Fruit fly (Drosophila melanogaster) whole organism, embryonic: ENCODE measurements around the gene CG4297.

Experiments
- ATbp ChIP-seq: fragments of 200-800 bp; sonication (Bioruptor generic); optimal IDR thresholded peaks from 2 replicates; lab custom pipeline; 2017; ENCODE audit warnings: missing biosample characterization, mild to moderate bottlenecking, missing genetic modification characterization, missing genetic modification reagents
- Ada2b ChIP-seq: fragments of 200-800 bp; sonication (Bioruptor generic); IDR thresholded peaks from 2 replicates; pipeline ENCODE4 v1.3.6; 2022; ENCODE audit warnings: missing biosample characterization, missing genetic modification characterization
- B-H1 ChIP-seq: fragments of 200-800 bp; sonication (Bioruptor generic); IDR thresholded peaks from 3 replicates; pipeline ENCODE4 v1.3.6; 2022; ENCODE audit warnings: missing biosample characterization, missing genetic modification characterization
- CG10274 ChIP-seq: fragments of 200-800 bp; sonication (Bioruptor generic); optimal IDR thresholded peaks from 3 replicates; lab custom pipeline; 2017; ENCODE audit warnings: missing biosample characterization, mild to moderate bottlenecking, missing genetic modification characterization
- CG10565 ChIP-seq: fragments of 200-800 bp; sonication (Bioruptor generic); optimal IDR thresholded peaks from 3 replicates; lab custom pipeline; 2016; ENCODE audit warnings: missing biosample characterization, mild to moderate bottlenecking, missing genetic modification characterization
- CG10959 ChIP-seq: fragments of 200-800 bp; sonication (Bioruptor generic); IDR thresholded peaks from 2 replicates; pipeline ENCODE4 v1.3.6; 2022; ENCODE audit warnings: missing biosample characterization, missing genetic modification characterization
- CG13296 ChIP-seq: fragments of 200-800 bp; sonication (Bioruptor generic); optimal IDR thresholded peaks from 3 replicates; lab custom pipeline; 2018; ENCODE audit warnings: missing biosample characterization, mild to moderate bottlenecking, missing genetic modification characterization
- CG16815 ChIP-seq: fragments of 200-800 bp; sonication (Bioruptor generic); optimal IDR thresholded peaks from 3 replicates; lab custom pipeline; 2017; ENCODE audit warnings: missing biosample characterization, mild to moderate bottlenecking, missing genetic modification characterization
- CG17186 ChIP-seq: fragments of 200-800 bp; sonication (Bioruptor generic); optimal IDR thresholded peaks from 3 replicates; lab custom pipeline; 2017; ENCODE audit warnings: missing biosample characterization, missing genetic modification reagents, missing genetic modification characterization
- CG17361 ChIP-seq: fragments of 200-800 bp; sonication (Bioruptor generic); IDR thresholded peaks from 3 replicates; pipeline ENCODE4 v1.3.6; 2022; ENCODE audit warnings: missing biosample characterization, missing genetic modification characterization
- CG17912 ChIP-seq: fragments of 200-800 bp; sonication (Bioruptor generic); optimal IDR thresholded peaks from 2 replicates; lab custom pipeline; 2018; ENCODE audit warnings: missing biosample characterization, mild to moderate bottlenecking, missing genetic modification characterization
- CG2120 ChIP-seq: fragments of 200-800 bp; sonication (Bioruptor generic); optimal IDR thresholded peaks from 3 replicates; lab custom pipeline; 2016; ENCODE audit warnings: missing biosample characterization, missing genetic modification characterization
- CG2129 ChIP-seq: fragments of 200-800 bp; sonication (Bioruptor generic); IDR thresholded peaks from 2 replicates; pipeline ENCODE4 v1.3.6; 2022; ENCODE audit warnings: missing biosample characterization, missing genetic modification characterization; ENCODE audit not compliant: partially characterized antibody
- CG2875 ChIP-seq: fragments of 200-800 bp; sonication (Bioruptor generic); optimal IDR thresholded peaks from 2 replicates; lab custom pipeline; 2017; ENCODE audit warnings: missing biosample characterization, mild to moderate bottlenecking, missing genetic modification characterization, missing genetic modification reagents
- CG31224 ChIP-seq: fragments of 200-800 bp; sonication (Bioruptor generic); IDR thresholded peaks from 2 replicates; pipeline ENCODE4 v1.3.6; 2022; ENCODE audit warnings: missing biosample characterization, missing genetic modification characterization
- CG31388 ChIP-seq: fragments of 200-800 bp; sonication (Bioruptor generic); optimal IDR thresholded peaks from 2 replicates; lab custom pipeline; 2016; ENCODE audit warnings: missing biosample characterization, missing genetic modification characterization
- CG32772 ChIP-seq: fragments of 200-800 bp; sonication (Bioruptor generic); IDR thresholded peaks from 2 replicates; pipeline ENCODE4 v1.3.6; 2022; ENCODE audit warnings: missing biosample characterization, missing genetic modification characterization
- CG3847 ChIP-seq: fragments of 200-800 bp; sonication (Bioruptor generic); IDR thresholded peaks from 2 replicates; pipeline ENCODE4 v1.3.6; 2022; ENCODE audit warnings: missing biosample characterization, missing genetic modification characterization
- CG5245 ChIP-seq: fragments of 200-800 bp; sonication (Bioruptor generic); optimal IDR thresholded peaks from 3 replicates; lab custom pipeline; 2016; ENCODE audit warnings: missing biosample characterization, missing genetic modification characterization
- CG7963 ChIP-seq: fragments of 200-800 bp; sonication (Bioruptor generic); IDR thresholded peaks from 3 replicates; pipeline ENCODE4 v1.3.6; 2022; ENCODE audit warnings: missing biosample characterization, missing genetic modification characterization; ENCODE audit not compliant: partially characterized antibody
- CG8388 ChIP-seq: fragments of 200-800 bp; sonication (Bioruptor generic); optimal IDR thresholded peaks from 2 replicates; lab custom pipeline; 2019; ENCODE audit warnings: missing biosample characterization, mild to moderate bottlenecking, missing genetic modification characterization, moderate library complexity
- Dbx ChIP-seq: fragments of 200-800 bp; sonication (Bioruptor generic); IDR thresholded peaks from 3 replicates; pipeline ENCODE4 v1.3.6; 2022; ENCODE audit warnings: missing biosample characterization, missing genetic modification characterization
- Ets97D ChIP-seq: fragments of 200-800 bp; sonication (Bioruptor generic); optimal IDR thresholded peaks from 3 replicates; lab custom pipeline; 2016; ENCODE audit warnings: missing biosample characterization, missing genetic modification characterization
- HmgD ChIP-seq: fragments of 200-800 bp; sonication (Bioruptor generic); optimal IDR thresholded peaks from 3 replicates; lab custom pipeline; 2016; ENCODE audit warnings: missing biosample characterization, missing genetic modification characterization
- MTF-1 ChIP-seq: fragments of 200-800 bp; sonication (Bioruptor generic); optimal IDR thresholded peaks from 2 replicates; lab custom pipeline; 2018; ENCODE audit warnings: missing biosample characterization, mild to moderate bottlenecking, missing genetic modification characterization, borderline replicate concordance
- Mes4 ChIP-seq: fragments of 200-800 bp; sonication (Bioruptor generic); optimal IDR thresholded peaks from 2 replicates; lab custom pipeline; 2016; ENCODE audit warnings: missing biosample characterization, missing genetic modification characterization
- Ravus ChIP-seq: fragments of 200-800 bp; sonication (Bioruptor generic); IDR thresholded peaks from 2 replicates; pipeline ENCODE4 v1.3.6; 2022; ENCODE audit warnings: missing biosample characterization, missing genetic modification characterization
- Rx ChIP-seq: fragments of 200-800 bp; sonication (Bioruptor generic); IDR thresholded peaks from 2 replicates; pipeline ENCODE4 v1.3.6; 2022; ENCODE audit warnings: missing biosample characterization, missing genetic modification characterization
- ap ChIP-seq: fragments of 200-800 bp; sonication (Bioruptor generic); IDR thresholded peaks from 2 replicates; pipeline ENCODE4 v1.3.6; 2022; ENCODE audit warnings: missing biosample characterization, missing genetic modification characterization
- br ChIP-seq: fragments of >200 bp; optimal IDR thresholded peaks from 2 replicates; lab custom pipeline; 2017
- cas ChIP-seq: fragments of 200-800 bp; sonication (Bioruptor generic); IDR thresholded peaks from 2 replicates; pipeline ENCODE4 v1.3.6; 2022; ENCODE audit warnings: missing biosample characterization, missing genetic modification characterization
- cg ChIP-seq: fragments of 200-800 bp; sonication (Bioruptor generic); optimal IDR thresholded peaks from 3 replicates; lab custom pipeline; 2019; ENCODE audit warnings: missing biosample characterization, mild to moderate bottlenecking, missing genetic modification characterization, moderate library complexity
- dati ChIP-seq: fragments of 200-800 bp; sonication (Bioruptor generic); IDR thresholded peaks from 2 replicates; pipeline ENCODE4 v1.3.6; 2022; ENCODE audit warnings: missing biosample characterization, missing genetic modification characterization
- eyg ChIP-seq: fragments of 200-800 bp; sonication (Bioruptor generic); optimal IDR thresholded peaks from 3 replicates; lab custom pipeline; 2016; ENCODE audit warnings: missing biosample characterization, missing genetic modification characterization
- fd102C ChIP-seq: fragments of 200-800 bp; sonication (Bioruptor generic); optimal IDR thresholded peaks from 2 replicates; lab custom pipeline; 2018; ENCODE audit warnings: missing biosample characterization, mild to moderate bottlenecking, missing genetic modification characterization, moderate library complexity
- fu2 ChIP-seq: fragments of 200-800 bp; sonication (Bioruptor generic); optimal IDR thresholded peaks from 2 replicates; lab custom pipeline; 2016; ENCODE audit warnings: missing biosample characterization, missing genetic modification characterization
- her ChIP-seq: fragments of 200-800 bp; sonication (Bioruptor generic); optimal IDR thresholded peaks from 2 replicates; lab custom pipeline; 2016; ENCODE audit warnings: missing biosample characterization, missing genetic modification characterization
- hkb ChIP-seq, 2 experiments: fragments of 200-800 bp in 1 of 2; fragments of >200 bp in 1 of 2; sonication (Bioruptor generic) in 1 of 2; IDR thresholded peaks in 1 of 2; optimal IDR thresholded peaks in 1 of 2; 2 replicates each; pipeline versions ENCODE4 v1.3.6 to Lab custom; 2017 to 2022; ENCODE audit warnings: missing biosample characterization in 1 of 2, missing genetic modification characterization in 1 of 2
- klu ChIP-seq: fragments of 200-800 bp; sonication (Bioruptor generic); IDR thresholded peaks from 2 replicates; pipeline ENCODE4 v1.3.6; 2022; ENCODE audit warnings: missing biosample characterization, missing genetic modification characterization
- kni ChIP-seq: fragments of 200-800 bp; sonication (Bioruptor generic); optimal IDR thresholded peaks from 3 replicates; lab custom pipeline; 2017; ENCODE audit warnings: mild to moderate bottlenecking, missing biosample characterization, missing genetic modification reagents, missing genetic modification characterization
- lbe ChIP-seq: fragments of 200-800 bp; sonication (Bioruptor generic); optimal IDR thresholded peaks from 2 replicates; lab custom pipeline; 2016; ENCODE audit warnings: missing biosample characterization, mild to moderate bottlenecking, missing genetic modification characterization
- nmo ChIP-seq: fragments of 200-800 bp; sonication (Bioruptor generic); optimal IDR thresholded peaks from 2 replicates; lab custom pipeline; 2018; ENCODE audit warnings: missing biosample characterization, mild to moderate bottlenecking, missing genetic modification characterization, moderate library complexity
- pum ChIP-seq: fragments of 200-800 bp; sonication (Bioruptor generic); optimal IDR thresholded peaks from 2 replicates; lab custom pipeline; 2016; ENCODE audit warnings: missing biosample characterization, missing genetic modification characterization
- shn ChIP-seq: fragments of 200-800 bp; sonication (Bioruptor generic); optimal IDR thresholded peaks from 3 replicates; lab custom pipeline; 2016; ENCODE audit warnings: missing biosample characterization, missing genetic modification characterization
- sisA ChIP-seq: fragments of 200-800 bp; sonication (Bioruptor generic); IDR thresholded peaks from 2 replicates; pipeline ENCODE4 v1.3.6; 2022; ENCODE audit warnings: missing biosample characterization, missing genetic modification characterization
- slou ChIP-seq: fragments of 200-800 bp; sonication (Bioruptor generic); optimal IDR thresholded peaks from 3 replicates; lab custom pipeline; 2016; ENCODE audit warnings: missing biosample characterization, missing genetic modification characterization
- ssp ChIP-seq: fragments of 200-800 bp; sonication (Bioruptor generic); IDR thresholded peaks from 2 replicates; pipeline ENCODE4 v1.3.6; 2022; ENCODE audit warnings: missing biosample characterization, missing genetic modification characterization
- tgo ChIP-seq: fragments of 200-800 bp; sonication (Bioruptor generic); IDR thresholded peaks from 3 replicates; pipeline ENCODE4 v1.3.6; 2022; ENCODE audit warnings: missing biosample characterization, missing genetic modification characterization
- tup ChIP-seq: fragments of 200-800 bp; sonication (Bioruptor generic); optimal IDR thresholded peaks from 2 replicates; lab custom pipeline; 2016; ENCODE audit warnings: missing biosample characterization, mild to moderate bottlenecking, missing genetic modification characterization, moderate library complexity
- vnd ChIP-seq: fragments of 200-800 bp; sonication (Bioruptor generic); IDR thresholded peaks from 3 replicates; pipeline ENCODE4 v1.3.6; 2022; ENCODE audit warnings: missing biosample characterization, missing genetic modification characterization; ENCODE audit not compliant: partially characterized antibody

CG4297 gene

DNA sequence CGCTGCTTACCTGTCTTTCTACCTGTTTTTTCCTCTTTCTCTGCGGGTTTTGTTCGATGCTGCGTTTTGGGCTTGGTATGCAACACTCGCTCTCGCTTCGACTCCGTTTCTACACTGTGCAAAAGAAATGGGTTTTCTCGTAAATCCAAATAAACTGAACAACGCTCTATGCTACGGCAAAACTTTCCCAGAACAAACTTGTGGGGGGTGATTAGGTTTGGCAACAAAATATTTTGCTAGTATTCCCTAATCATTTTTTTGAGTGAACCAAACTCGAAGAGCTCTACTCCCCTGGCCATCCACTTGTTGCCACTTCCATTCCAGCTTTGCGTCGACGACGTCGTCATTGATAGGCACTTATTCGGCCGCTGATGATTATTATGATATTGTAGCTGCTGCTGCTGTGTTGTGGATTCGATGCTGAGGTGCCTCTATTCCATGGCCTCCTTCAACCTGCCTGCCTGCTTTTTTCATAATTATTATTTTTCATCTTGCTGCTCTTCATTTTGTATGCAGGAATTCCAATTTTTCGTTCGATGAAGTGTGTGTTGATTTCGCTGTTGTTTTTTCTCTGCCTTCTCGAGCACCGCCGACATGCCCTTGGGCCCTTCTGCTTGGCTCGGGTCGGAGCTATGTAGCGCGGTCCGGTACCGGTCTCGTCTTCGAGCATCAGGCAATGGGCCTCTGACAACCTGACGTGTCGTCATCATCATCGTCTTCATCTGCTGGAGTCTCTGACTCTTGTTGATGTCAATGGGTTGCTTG lies 29.9 kb downstream of the CG4297 start (continued):
- TF ChIP-seq CG31388 (GFP tag; lab: Kevin White, UChicago) (peak; percentile 43), kni (peak; percentile 10), HmgD (GFP tag; lab: Kevin White, UChicago) (no peak), CG7963 (no peak), sisA (GFP tag; lab: Robert Waterston, UW) (peak; percentile 89), her (peak; percentile 77), lbe (GFP tag; lab: Kevin White, UChicago) (peak; percentile 92), cas (GFP tag; lab: Robert Waterston, UW) (no peak), tgo (GFP tag; lab: Robert Waterston, UW) (peak; percentile 72), CG2120 (GFP tag; lab: Kevin White, UChicago) (no peak), CG5245 (GFP tag; lab: Kevin White, UChicago) (peak; percentile 78), Ets97D (GFP tag; lab: Kevin White, UChicago) (peak; percentile 43), MTF-1 (GFP tag; lab: Kevin White, UChicago) (peak; percentile 75), CG17912 (GFP tag; lab: Kevin White, UChicago) (no peak), CG3847 (GFP tag; lab: Robert Waterston, UW) (0 out of 2 replicates have a peak, but pooled peaks have one; percentile 21), CG32772 (GFP tag; lab: Robert Waterston, UW) (peak; percentile 81), CG31224 (GFP tag; lab: Robert Waterston, UW) (peak; percentile 46; the same call in 1 of the 2 replicates), CG17186 (peak; percentile 42), B-H1 (GFP tag; lab: Robert Waterston, UW) (peak; percentile 64; the same call in 2 of the 3 replicates), vnd (no peak), CG10274 (GFP tag; lab: Kevin White, UChicago) (no peak), br (lab: Kevin White, UChicago) (no peak), Mes4 (GFP tag; lab: Kevin White, UChicago) (peak; percentile 80), Rx (GFP tag; lab: Robert Waterston, UW) (peak; percentile 88), CG2129 (GFP tag; lab: Robert Waterston, UW) (no peak), ap (GFP tag; lab: Robert Waterston, UW) (peak; percentile 80), shn (GFP tag; lab: Kevin White, UChicago) (peak; percentile 79), tup (GFP tag; lab: Kevin White, UChicago) (peak; percentile 59), CG8388 (GFP tag; lab: Kevin White, UChicago) (peak; percentile 78), CG13296 (no peak), ssp (GFP tag; lab: Robert Waterston, UW) (peak; percentile 70), hkb (optimal IDR thresholded peaks at IDR 0.05; lab: Kevin White, UChicago) (no peak), hkb (GFP tag; IDR thresholded peaks at IDR 0.05; lab: Robert Waterston, UW) (peak; percentile 88), eyg (peak; percentile 19), CG10959 (GFP tag; lab: Robert Waterston, UW) (peak; percentile 90), fu2 (peak; percentile 58), ATbp (GFP tag; lab: Kevin White, UChicago) (peak; percentile 87), Dbx (GFP tag; lab: Robert Waterston, UW) (no peak), pum (peak; percentile 87), Ravus (GFP tag; lab: Robert Waterston, UW) (no peak), Ada2b (GFP tag; lab: Robert Waterston, UW) (peak; percentile 49), klu (peak; percentile 58), CG16815 (GFP tag; lab: Kevin White, UChicago) (peak; percentile 78), nmo (peak; percentile 82), dati (peak; percentile 79), cg (no peak), CG17361 (peak; percentile 84), fd102C (GFP tag; lab: Kevin White, UChicago) (peak; percentile 68), CG10565 (GFP tag; lab: Kevin White, UChicago) (peak; percentile 25), slou (GFP tag; lab: Kevin White, UChicago) (peak; percentile 2), CG2875 (peak; percentile 77)
